Worm (Caenorhabditis elegans): ENCODE results near the gene msrp-5.
"Not testable (repeated sequence)": the region's sequence is repeated elsewhere in the genome, so short reads cannot be mapped to it uniquely, and the experiment has no call there.

Gene msrp-5

ce11 chrII:2659364-2659763 lies 42.6 kb downstream of the msrp-5 start, which contains the start of gene gcy-21:
Gene gcy-21, plus strand, starts transcription at chrII:2659664.
- TF ChIP-seq ceh-83 (GFP tag; optimal IDR thresholded peaks at IDR 0.05): no peak
- TF ChIP-seq nhr-76 (tag; optimal IDR thresholded peaks at IDR 0.05): no peak
- TF ChIP-seq mab-5 (tag; optimal IDR thresholded peaks at IDR 0.05): no peak
- no peak for TF ChIP-seq nhr-2 (tag; optimal IDR thresholded peaks at IDR 0.05)
- no peak for TF ChIP-seq unc-62 (GFP tag; optimal IDR thresholded peaks at IDR 0.05)
- no peak for TF ChIP-seq zip-8 (tag; optimal IDR thresholded peaks at IDR 0.05)

ce11 chrII:2665081-2665480 lies 48.3 kb downstream of the msrp-5 start, which contains the start of gene F22E5.2:
Gene F22E5.2, plus strand, starts transcription at chrII:2665381.
- not testable (repeated sequence) for TF ChIP-seq sem-2 (GFP tag; optimal IDR thresholded peaks at IDR 0.05); elt-1 (tag; optimal IDR thresholded peaks at IDR 0.05; ENCODE audit: borderline replicate concordance, insufficient read depth); unc-120 (tag; optimal IDR thresholded peaks at IDR 0.05; ENCODE audit: poor library complexity, severe bottlenecking)

- TF ChIP-seq tbx-8 (GFP tag; optimal IDR thresholded peaks at IDR 0.05) (no peak), unc-39 (tag; optimal IDR thresholded peaks at IDR 0.05) (no peak), unc-120 (tag; optimal IDR thresholded peaks at IDR 0.05; ENCODE audit: poor library complexity, severe bottlenecking) (no peak), lsy-2 (tag; optimal IDR thresholded peaks at IDR 0.05) (no peak), ceh-43 (GFP tag; optimal IDR thresholded peaks at IDR 0.05) (no peak)
Observed at ce11 chrII:2665606-2666005, 48.9 kb downstream of the msrp-5 start, which contains the start of gene F22E5.22. Gene F22E5.22, plus strand, starts transcription at chrII:2665906.

All from whole organism, mixed stage, embryonic.